Worm (Caenorhabditis elegans) whole organism, early embryonic: ENCODE data around the gene T15H9.5.

ENCODE experiments used
- F13C5.2 ChIP-seq: sonication (generic microtip); optimal IDR thresholded peaks from 2 replicates; lab custom pipeline; 2017; ENCODE audit warnings: mild to moderate bottlenecking, missing genetic modification characterization, inconsistent platforms, missing compliant biosample characterization
- aly-1 ChIP-seq: sonication (generic microtip); optimal IDR thresholded peaks from 2 replicates; lab custom pipeline; 2016; ENCODE audit warnings: missing genetic modification characterization, missing compliant biosample characterization
- ama-1 ChIP-seq: fragments of 150-350 bp; optimal IDR thresholded peaks from 2 replicates; lab custom pipeline; 2014
- ceh-13 ChIP-seq: fragments of 200-800 bp; sonication (Bioruptor generic); optimal IDR thresholded peaks from 2 replicates; lab custom pipeline; 2018; ENCODE audit warnings: mild to moderate bottlenecking, missing genetic modification characterization, missing compliant biosample characterization
- ceh-36 ChIP-seq: sonication (generic microtip); optimal IDR thresholded peaks from 2 replicates; lab custom pipeline; 2016; ENCODE audit warnings: missing genetic modification characterization, inconsistent platforms, missing compliant biosample characterization
- ets-7 ChIP-seq: sonication (generic microtip); optimal IDR thresholded peaks from 2 replicates; lab custom pipeline; 2016; ENCODE audit warnings: missing genotype, missing genetic modification characterization, missing compliant biosample characterization
- flt-1 ChIP-seq: fragments of 200-800 bp; sonication (Bioruptor generic); IDR thresholded peaks from 2 replicates; pipeline ENCODE4 v1.3.6; 2022; ENCODE audit warnings: missing genetic modification characterization, missing compliant biosample characterization
- hmg-4 ChIP-seq: fragments of 200-800 bp; sonication (Bioruptor generic); optimal IDR thresholded peaks from 2 replicates; lab custom pipeline; 2018; ENCODE audit warnings: mild to moderate bottlenecking, missing genetic modification characterization, missing compliant biosample characterization
- pes-1 ChIP-seq: fragments of 200-800 bp; sonication (Bioruptor generic); IDR thresholded peaks from 2 replicates; pipeline ENCODE4 v1.3.6; 2022; ENCODE audit warnings: missing genetic modification reagents, missing genetic modification characterization, missing compliant biosample characterization
- tbx-11 ChIP-seq: fragments of 200-800 bp; sonication (Bioruptor generic); IDR thresholded peaks from 2 replicates; pipeline ENCODE4 v1.3.6; 2022; ENCODE audit warnings: missing genetic modification characterization, missing compliant biosample characterization

ce11 chrII:9625930-9626329 is 14.7 kb upstream of the T15H9.5 start:
- TF ChIP-seq F13C5.2 (tag; lab: Kevin White, UChicago) (no peak), pes-1 (no peak), ama-1 (lab: Kevin White, UChicago) (no peak), ceh-13 (GFP tag; lab: Kevin White, UChicago) (no peak), flt-1 (GFP tag; lab: Robert Waterston, UW) (no peak), aly-1 (no peak), ceh-36 (tag; lab: Kevin White, UChicago) (no peak), hmg-4 (GFP tag; lab: Kevin White, UChicago) (no peak), ets-7 (no peak), tbx-11 (GFP tag; lab: Robert Waterston, UW) (no peak)
